Worm (Caenorhabditis elegans) whole organism, L2 larva: ENCODE results near the gene B0281.6.

Source experiments
- C34F6.9 ChIP-seq: fragments of 150-350 bp; optimal IDR thresholded peaks from 2 replicates; lab custom pipeline; 2014; ENCODE audit warnings: missing biosample characterization, missing genetic modification characterization
- R02D3.7 ChIP-seq: fragments of 150-350 bp; optimal IDR thresholded peaks from 2 replicates; lab custom pipeline; 2014; ENCODE audit warnings: missing biosample characterization, missing genetic modification characterization
- Y55F3AM.14 ChIP-seq: fragments of 200-800 bp; sonication (Bioruptor generic); optimal IDR thresholded peaks from 2 replicates; lab custom pipeline; 2018; ENCODE audit warnings: mild to moderate bottlenecking, missing genetic modification characterization, missing compliant biosample characterization
- ZK546.5 ChIP-seq: sonication (generic microtip); optimal IDR thresholded peaks from 2 replicates; lab custom pipeline; 2017; ENCODE audit warnings: missing biosample characterization, missing genetic modification characterization
- alr-1 ChIP-seq: fragments of 150-350 bp; optimal IDR thresholded peaks from 2 replicates; lab custom pipeline; 2014; ENCODE audit warnings: missing biosample characterization, missing genetic modification characterization
- aly-2 ChIP-seq: fragments of 150-350 bp; optimal IDR thresholded peaks from 2 replicates; lab custom pipeline; 2014; ENCODE audit warnings: missing biosample characterization, missing genetic modification characterization
- blmp-1 ChIP-seq: sonication (generic microtip); optimal IDR thresholded peaks from 2 replicates; lab custom pipeline; 2017; ENCODE audit warnings: missing genetic modification characterization, mild to moderate bottlenecking, missing compliant biosample characterization, antibody characterized with exemption, moderate library complexity; ENCODE audit not compliant: insufficient read depth
- ceh-16 ChIP-seq: fragments of 150-350 bp; optimal IDR thresholded peaks from 2 replicates; lab custom pipeline; 2014; ENCODE audit warnings: missing biosample characterization, missing genetic modification characterization
- ceh-82 ChIP-seq: fragments of 150-350 bp; optimal IDR thresholded peaks from 2 replicates; lab custom pipeline; 2014; ENCODE audit warnings: missing biosample characterization, missing genetic modification characterization
- crh-2 ChIP-seq: sonication (generic microtip); optimal IDR thresholded peaks from 2 replicates; lab custom pipeline; 2017; ENCODE audit warnings: missing biosample characterization, missing genetic modification characterization
- dmd-4 ChIP-seq: sonication (generic microtip); optimal IDR thresholded peaks from 2 replicates; lab custom pipeline; 2017; ENCODE audit warnings: missing biosample characterization, missing genetic modification characterization
- elt-1 ChIP-seq: fragments of 150-350 bp; optimal IDR thresholded peaks from 2 replicates; lab custom pipeline; 2014; ENCODE audit warnings: missing biosample characterization, missing genetic modification characterization
- elt-3 ChIP-seq: sonication (generic microtip); optimal IDR thresholded peaks from 2 replicates; lab custom pipeline; 2017; ENCODE audit warnings: missing biosample characterization, missing genetic modification characterization
- gmeb-1 ChIP-seq: fragments of 150-350 bp; optimal IDR thresholded peaks from 2 replicates; lab custom pipeline; 2014; ENCODE audit warnings: missing biosample characterization, missing genetic modification characterization
- lin-11 ChIP-seq: fragments of 150-350 bp; sonication (generic microtip); optimal IDR thresholded peaks from 2 replicates; lab custom pipeline; 2014; ENCODE audit warnings: missing biosample characterization, missing genetic modification characterization, inconsistent platforms, mixed read lengths
- lin-13 ChIP-seq: fragments of 150-350 bp; optimal IDR thresholded peaks from 2 replicates; lab custom pipeline; 2014; ENCODE audit warnings: missing biosample characterization, missing genetic modification reagents, missing genetic modification characterization
- lin-39 ChIP-seq: fragments of 150-350 bp; optimal IDR thresholded peaks from 2 replicates; lab custom pipeline; 2014; ENCODE audit warnings: missing biosample characterization, missing genetic modification reagents, missing genetic modification characterization
- lsy-2 ChIP-seq, 2 experiments: fragments of 150-350 bp in 1 of 2; sonication (generic microtip) in 1 of 2; optimal IDR thresholded peaks; 2 replicates each; lab custom pipeline; 2014 to 2017; ENCODE audit warnings: missing biosample characterization in 2 of 2, missing genetic modification characterization in 2 of 2
- mab-5 ChIP-seq: fragments of 150-350 bp; optimal IDR thresholded peaks from 2 replicates; lab custom pipeline; 2014; ENCODE audit warnings: missing biosample characterization, missing genetic modification characterization
- mbf-1 ChIP-seq: sonication (generic microtip); optimal IDR thresholded peaks from 2 replicates; lab custom pipeline; 2017; ENCODE audit warnings: missing biosample characterization, missing genetic modification characterization
- nhr-10 ChIP-seq: sonication (generic microtip); optimal IDR thresholded peaks from 2 replicates; lab custom pipeline; 2017; ENCODE audit warnings: missing biosample characterization, missing genetic modification characterization
- nhr-11 ChIP-seq: fragments of 150-350 bp; optimal IDR thresholded peaks from 2 replicates; lab custom pipeline; 2014; ENCODE audit warnings: missing biosample characterization, missing genetic modification characterization
- nhr-129 ChIP-seq: fragments of 150-350 bp; optimal IDR thresholded peaks from 2 replicates; lab custom pipeline; 2014; ENCODE audit warnings: missing biosample characterization, missing genetic modification characterization
- nhr-237 ChIP-seq: fragments of 150-350 bp; optimal IDR thresholded peaks from 2 replicates; lab custom pipeline; 2014; ENCODE audit warnings: missing biosample characterization, missing genetic modification characterization
- nhr-25 ChIP-seq: fragments of 150-350 bp; sonication (generic microtip); optimal IDR thresholded peaks from 3 replicates; lab custom pipeline; 2014; ENCODE audit warnings: missing biosample characterization, missing genetic modification characterization
- nhr-77 ChIP-seq: fragments of 150-350 bp; optimal IDR thresholded peaks from 2 replicates; lab custom pipeline; 2014; ENCODE audit warnings: missing biosample characterization, missing genetic modification characterization
- peb-1 ChIP-seq: fragments of 150-350 bp; optimal IDR thresholded peaks from 2 replicates; lab custom pipeline; 2014; ENCODE audit warnings: missing biosample characterization, missing genetic modification characterization
- sem-4 ChIP-seq: fragments of 150-350 bp; optimal IDR thresholded peaks from 2 replicates; lab custom pipeline; 2014; ENCODE audit warnings: missing biosample characterization, missing genetic modification reagents, missing genetic modification characterization
- sma-3 ChIP-seq: sonication (generic microtip); optimal IDR thresholded peaks from 2 replicates; lab custom pipeline; 2016; ENCODE audit warnings: missing genetic modification reagents, missing genetic modification characterization, missing compliant biosample characterization
- sma-9 ChIP-seq, 2 experiments: fragments of 150-350 bp in 1 of 2; sonication (generic microtip) in 1 of 2; optimal IDR thresholded peaks; 2 replicates each; lab custom pipeline; 2014 to 2016; ENCODE audit warnings: missing genetic modification characterization in 2 of 2, mild to moderate bottlenecking in 1 of 2, missing biosample characterization in 1 of 2, missing compliant biosample characterization in 1 of 2, missing genetic modification reagents in 1 of 2, moderate library complexity in 1 of 2
- snpc-4 ChIP-seq: fragments of 150-350 bp; optimal IDR thresholded peaks from 2 replicates; lab custom pipeline; 2014; ENCODE audit warnings: missing biosample characterization, missing genetic modification characterization
- unc-39 ChIP-seq: fragments of 150-350 bp; optimal IDR thresholded peaks from 2 replicates; lab custom pipeline; 2014; ENCODE audit warnings: missing biosample characterization, missing genetic modification characterization
- unc-55 ChIP-seq: fragments of 150-350 bp; sonication (generic microtip); optimal IDR thresholded peaks from 3 replicates; lab custom pipeline; 2014; ENCODE audit warnings: missing biosample characterization, missing genetic modification reagents, missing genetic modification characterization
- unc-62 ChIP-seq: fragments of 150-350 bp; optimal IDR thresholded peaks from 2 replicates; lab custom pipeline; 2014; ENCODE audit warnings: missing biosample characterization, missing genetic modification reagents, missing genetic modification characterization
- zag-1 ChIP-seq: fragments of 150-350 bp; optimal IDR thresholded peaks from 2 replicates; lab custom pipeline; 2014; ENCODE audit warnings: missing biosample characterization, missing genetic modification characterization
- ztf-1 ChIP-seq: fragments of 200-800 bp; sonication (Bioruptor generic); conservative IDR thresholded peaks from 2 replicates; pipeline ENCODE4 v1.3.6; 2022; ENCODE audit warnings: missing genetic modification characterization, missing compliant biosample characterization
- ztf-11 ChIP-seq: sonication (generic microtip); optimal IDR thresholded peaks from 2 replicates; lab custom pipeline; 2017; ENCODE audit warnings: missing biosample characterization, missing genetic modification characterization
- ztf-4 ChIP-seq: fragments of 150-350 bp; optimal IDR thresholded peaks from 2 replicates; lab custom pipeline; 2014; ENCODE audit warnings: missing biosample characterization, missing genetic modification characterization

B0281.6 gene

ce11 chrII:2302330-2302729 is at the start of gene B0281.6:
B0281.6 (minus strand) TSS chrII:2302430.
- TF ChIP-seq dmd-4 (tag; lab: Kevin White, UChicago): no peak
- TF ChIP-seq peb-1 (tag; lab: Kevin White, UChicago): no peak
- no peak for TF ChIP-seq snpc-4 (tag; lab: Kevin White, UChicago)
- TF ChIP-seq ztf-11 (tag; lab: Kevin White, UChicago): no peak
- TF ChIP-seq ZK546.5 (tag; lab: Kevin White, UChicago): no peak
- TF ChIP-seq elt-3: no peak
- TF ChIP-seq sem-4: no peak
- no peak for TF ChIP-seq mbf-1
- no peak for TF ChIP-seq ceh-82 (tag; lab: Kevin White, UChicago)
- TF ChIP-seq gmeb-1 (tag; lab: Kevin White, UChicago): no peak
- TF ChIP-seq nhr-237: no peak
- no peak for TF ChIP-seq zag-1 (tag; lab: Kevin White, UChicago)
- TF ChIP-seq, all 48 proteins: peak for 0

- TF ChIP-seq lin-13 (GFP tag; lab: Kevin White, UChicago) (no peak), sma-9 (GFP tag; optimal IDR thresholded peaks at IDR 0.05; lab: Kevin White, UChicago) (no peak), sma-9 (tag; optimal IDR thresholded peaks at IDR 0.05; lab: Kevin White, UChicago) (no peak), unc-62 (GFP tag; lab: Kevin White, UChicago) (no peak), sma-3 (GFP tag; lab: Kevin White, UChicago) (no peak), nhr-77 (tag; lab: Kevin White, UChicago) (no peak), peb-1 (tag; lab: Kevin White, UChicago) (no peak), ceh-16 (no peak), nhr-129 (tag; lab: Kevin White, UChicago) (no peak), zag-1 (tag; lab: Kevin White, UChicago) (no peak), dmd-4 (tag; lab: Kevin White, UChicago) (no peak), nhr-11 (tag; lab: Kevin White, UChicago) (no peak), aly-2 (tag; lab: Kevin White, UChicago) (no peak)
Observed at ce11 chrII:2346672-2347071, 44.4 kb upstream of the B0281.6 start, which contains the start of gene F43C11.4. F43C11.4 (plus strand) TSS chrII:2346972.

DNA sequence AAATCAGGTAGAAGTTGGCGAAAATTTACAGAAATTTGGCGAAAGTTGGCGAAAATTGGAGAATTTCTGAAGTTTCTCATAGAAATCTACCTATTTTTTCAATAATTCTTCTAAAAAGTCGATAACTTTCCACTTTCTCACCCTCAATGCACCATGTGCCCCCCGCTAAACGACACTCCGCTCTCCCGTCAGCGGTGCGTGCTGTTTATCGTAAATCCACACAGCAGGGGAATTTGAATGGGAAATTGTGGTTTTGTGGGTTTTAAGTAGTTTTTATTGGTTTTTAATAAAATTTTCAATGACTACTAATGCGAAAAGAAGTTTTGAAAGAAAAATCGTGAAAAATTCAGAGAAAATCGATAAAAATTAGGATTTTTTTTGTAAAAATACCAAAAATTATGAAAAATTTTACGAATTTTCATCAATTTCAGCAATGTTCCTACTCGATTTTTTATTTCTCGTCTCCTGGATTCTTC is 39.8 kb upstream of the B0281.6 start, which contains the start of gene F43C11.6:
Gene F43C11.6, plus strand, starts transcription at position 426 of the 476 bp plus-strand sequence.
- no peak for TF ChIP-seq ztf-1 (GFP tag; lab: Robert Waterston, UW)
- peak; percentile 13 for TF ChIP-seq nhr-129 (tag; lab: Kevin White, UChicago)
- TF ChIP-seq unc-39 (tag; lab: Kevin White, UChicago): no peak
- no peak for TF ChIP-seq nhr-25 (tag; lab: Kevin White, UChicago)
- peak; percentile 62 for TF ChIP-seq unc-55 (GFP tag; lab: Kevin White, UChicago)
- TF ChIP-seq ztf-4 (tag; lab: Kevin White, UChicago): no peak
- TF ChIP-seq ceh-82 (tag; lab: Kevin White, UChicago): no peak
- no peak for TF ChIP-seq snpc-4 (tag; lab: Kevin White, UChicago)
- TF ChIP-seq blmp-1 (tag; lab: Kevin White, UChicago): no peak
- no peak for TF ChIP-seq mbf-1
- no peak for TF ChIP-seq lin-39
- peak; percentile 16 for TF ChIP-seq C34F6.9 (tag; lab: Kevin White, UChicago)
- no peak for TF ChIP-seq aly-2 (tag; lab: Kevin White, UChicago)
- no peak for TF ChIP-seq mab-5 (tag; lab: Kevin White, UChicago)
- no peak for TF ChIP-seq nhr-237
- TF ChIP-seq nhr-77 (tag; lab: Kevin White, UChicago): no peak
- peak; percentile 69 for TF ChIP-seq R02D3.7 (tag; lab: Kevin White, UChicago)
- TF ChIP-seq lsy-2 (tag; optimal IDR thresholded peaks at IDR 0.05; lab: Kevin White, UChicago): peak in 1 of 2 experiments; percentile 61
- TF ChIP-seq dmd-4 (tag; lab: Kevin White, UChicago): no peak
- TF ChIP-seq lin-13 (GFP tag; lab: Kevin White, UChicago): peak; percentile 42
- TF ChIP-seq nhr-10 (tag; lab: Kevin White, UChicago): no peak
- TF ChIP-seq Y55F3AM.14: no peak
- no peak for TF ChIP-seq elt-1 (tag; lab: Kevin White, UChicago)
- no peak for TF ChIP-seq sma-9 (GFP tag; optimal IDR thresholded peaks at IDR 0.05; lab: Kevin White, UChicago)
- TF ChIP-seq sma-9 (tag; optimal IDR thresholded peaks at IDR 0.05; lab: Kevin White, UChicago): no peak
- no peak for TF ChIP-seq zag-1 (tag; lab: Kevin White, UChicago)
- TF ChIP-seq ztf-11 (tag; lab: Kevin White, UChicago): no peak
- no peak for TF ChIP-seq alr-1 (tag; lab: Kevin White, UChicago)
- TF ChIP-seq lin-11 (tag; lab: Kevin White, UChicago): no peak
- no peak for TF ChIP-seq peb-1 (tag; lab: Kevin White, UChicago)
- TF ChIP-seq elt-3: no peak
- TF ChIP-seq crh-2: peak; percentile 9
- TF ChIP-seq, all 48 proteins: peak for 7
